ENCODE assay signal across 1 fruit fly cellular context in the genomic region with DNA sequence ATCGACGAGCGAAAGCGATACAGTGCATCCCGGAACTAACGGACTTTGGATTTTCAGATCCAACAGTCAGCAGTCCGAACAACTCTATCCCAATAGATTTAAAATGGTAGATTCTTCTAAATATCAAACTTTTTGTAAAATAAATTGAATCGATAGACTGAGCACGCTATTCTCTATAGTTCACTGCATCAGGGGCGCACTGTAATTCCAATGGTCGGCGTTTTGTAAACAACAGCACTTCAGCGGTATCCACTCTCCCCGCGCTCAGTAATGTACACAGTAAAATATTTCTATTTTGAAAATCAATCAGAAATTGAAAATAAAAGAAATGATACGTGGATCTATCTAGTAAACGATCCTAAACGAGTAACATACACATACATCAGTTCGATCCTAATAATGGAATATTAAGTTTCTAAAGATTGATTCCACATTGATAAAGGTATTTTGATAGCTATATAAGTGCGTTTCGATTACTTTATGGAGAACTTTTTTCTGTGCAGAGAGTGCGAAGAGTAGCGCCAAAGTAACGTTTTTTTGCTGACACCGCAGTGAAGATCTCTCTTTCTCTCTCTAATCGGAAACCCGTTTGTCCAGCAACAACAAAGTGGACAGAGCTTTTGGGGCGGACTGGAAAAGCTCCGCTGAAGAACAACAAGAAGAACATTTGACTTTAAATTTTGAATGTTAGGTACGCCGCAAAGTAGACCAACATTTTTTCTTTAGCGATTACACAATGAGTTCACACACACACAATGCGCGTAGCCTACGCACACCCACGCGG.
TF ChIP-seq lines count a peak whose summit lies in the region.

No protein-coding gene starts in this region.

TF ChIP-seq in whole organism, embryonic, 481 proteins besides CTCF, POLR2A, EP300 and RAD21 (continued from another document and continues in another):
- peak; percentile 66 for TF ChIP-seq CG30431 (GFP tag; optimal IDR thresholded peaks at IDR 0.05; lab: Kevin White, UChicago)
- TF ChIP-seq CG15073 (GFP tag; optimal IDR thresholded peaks at IDR 0.05; lab: Kevin White, UChicago) = no peak
- TF ChIP-seq HLHmδ (GFP tag; optimal IDR thresholded peaks at IDR 0.05; lab: Kevin White, UChicago) = no peak
- TF ChIP-seq Six4 (GFP tag; optimal IDR thresholded peaks at IDR 0.05; lab: Kevin White, UChicago) = peak; percentile 85
- TF ChIP-seq CG2202 (tag; optimal IDR thresholded peaks at IDR 0.05; lab: Kevin White, UChicago) = peak; percentile 26
- TF ChIP-seq CG7786 (GFP tag; optimal IDR thresholded peaks at IDR 0.05; lab: Kevin White, UChicago) = peak; percentile 91
- TF ChIP-seq sisA (GFP tag; IDR thresholded peaks at IDR 0.05; lab: Robert Waterston, UW) = peak; percentile 94
- peak; percentile 78 for TF ChIP-seq CG10959 (GFP tag; IDR thresholded peaks at IDR 0.05; lab: Robert Waterston, UW)
- TF ChIP-seq bigmax (GFP tag; optimal IDR thresholded peaks at IDR 0.05; lab: Kevin White, UChicago) = no peak
- TF ChIP-seq CG13424 (tag; optimal IDR thresholded peaks at IDR 0.05; lab: Kevin White, UChicago) = peak; percentile 85
- TF ChIP-seq br (optimal IDR thresholded peaks at IDR 0.05; lab: Kevin White, UChicago) = no peak
- TF ChIP-seq cas (GFP tag; IDR thresholded peaks at IDR 0.05; lab: Robert Waterston, UW) = peak; percentile 85
- no peak for TF ChIP-seq cad (GFP tag; optimal IDR thresholded peaks at IDR 0.05; lab: Kevin White, UChicago)
- peak; percentile 84 for TF ChIP-seq luna (GFP tag; optimal IDR thresholded peaks at IDR 0.05; lab: Kevin White, UChicago)
- peak; percentile 48 to 90 for TF ChIP-seq Trl (optimal IDR thresholded peaks at IDR 0.05; lab: Kevin White, UChicago)
- TF ChIP-seq Trl (GFP tag; optimal IDR thresholded peaks at IDR 0.05; lab: Kevin White, UChicago) = peak; percentile 96
- TF ChIP-seq CG12155 (GFP tag; optimal IDR thresholded peaks at IDR 0.05; lab: Kevin White, UChicago) = peak; percentile 87
- peak; percentile 88 for TF ChIP-seq CG17328 (GFP tag; IDR thresholded peaks at IDR 0.05; lab: Robert Waterston, UW)
- TF ChIP-seq vnd (GFP tag; IDR thresholded peaks at IDR 0.05; lab: Robert Waterston, UW; ENCODE audit: partially characterized antibody) = no peak
- TF ChIP-seq CG6272 (GFP tag; IDR thresholded peaks at IDR 0.05; lab: Robert Waterston, UW) = peak; percentile 82
- TF ChIP-seq CG11398 (GFP tag; optimal IDR thresholded peaks at IDR 0.05; lab: Kevin White, UChicago) = peak; percentile 81
- peak; percentile 71 for TF ChIP-seq zen (tag; optimal IDR thresholded peaks at IDR 0.05; lab: Kevin White, UChicago)
- TF ChIP-seq crc (GFP tag; optimal IDR thresholded peaks at IDR 0.05; lab: Kevin White, UChicago) = peak; percentile 91
- peak; percentile 91 for TF ChIP-seq CG14667 (GFP tag; IDR thresholded peaks at IDR 0.05; lab: Robert Waterston, UW)
- peak; percentile 76 for TF ChIP-seq D19B (GFP tag; optimal IDR thresholded peaks at IDR 0.05; lab: Kevin White, UChicago)
- peak; percentile 60; the same call in 1 of the 2 replicates for TF ChIP-seq CG4360 (GFP tag; IDR thresholded peaks at IDR 0.05; lab: Robert Waterston, UW)
- peak; percentile 94 for TF ChIP-seq CG13624 (GFP tag; optimal IDR thresholded peaks at IDR 0.05; lab: Kevin White, UChicago)
- TF ChIP-seq CG10654 (GFP tag; optimal IDR thresholded peaks at IDR 0.05; lab: Kevin White, UChicago) = peak; percentile 92
- peak; percentile 64 for TF ChIP-seq CG6654 (GFP tag; optimal IDR thresholded peaks at IDR 0.05; lab: Kevin White, UChicago)
- peak; percentile 80 for TF ChIP-seq CG6683 (GFP tag; optimal IDR thresholded peaks at IDR 0.05; lab: Kevin White, UChicago)
- TF ChIP-seq lilli (GFP tag; optimal IDR thresholded peaks at IDR 0.05; lab: Kevin White, UChicago) = peak; percentile 95
- peak; percentile 90 for TF ChIP-seq CG10147 (GFP tag; optimal IDR thresholded peaks at IDR 0.05; lab: Kevin White, UChicago)
- peak; percentile 99 for TF ChIP-seq grau (tag; optimal IDR thresholded peaks at IDR 0.05; lab: Kevin White, UChicago)
- peak; percentile 93 for TF ChIP-seq gce (GFP tag; IDR thresholded peaks at IDR 0.05; lab: Robert Waterston, UW)
- peak; percentile 56 for TF ChIP-seq CG7987 (GFP tag; optimal IDR thresholded peaks at IDR 0.05; lab: Kevin White, UChicago)
- TF ChIP-seq gro (GFP tag; optimal IDR thresholded peaks at IDR 0.05; lab: Kevin White, UChicago) = peak; percentile 86
- peak; percentile 57 for TF ChIP-seq dan (GFP tag; IDR thresholded peaks at IDR 0.05; lab: Robert Waterston, UW)
- TF ChIP-seq cwo (GFP tag; optimal IDR thresholded peaks at IDR 0.05; lab: Kevin White, UChicago) = peak; percentile 92
- peak; percentile 92 for TF ChIP-seq Hmx (GFP tag; optimal IDR thresholded peaks at IDR 0.05; lab: Kevin White, UChicago)
- TF ChIP-seq CG31441 (GFP tag; IDR thresholded peaks at IDR 0.05; lab: Robert Waterston, UW) = peak; percentile 91
- TF ChIP-seq Taf1 (GFP tag; IDR thresholded peaks at IDR 0.05; lab: Robert Waterston, UW) = peak; percentile 91
- TF ChIP-seq Myb (GFP tag; optimal IDR thresholded peaks at IDR 0.05; lab: Kevin White, UChicago) = peak; percentile 74
- TF ChIP-seq CG3995 (GFP tag; optimal IDR thresholded peaks at IDR 0.05; lab: Kevin White, UChicago) = peak; percentile 75
- TF ChIP-seq CG13296 (GFP tag; optimal IDR thresholded peaks at IDR 0.05; lab: Kevin White, UChicago) = peak; percentile 95
- TF ChIP-seq Ada2b (GFP tag; IDR thresholded peaks at IDR 0.05; lab: Robert Waterston, UW) = peak; percentile 92
- no peak for TF ChIP-seq tna (GFP tag; IDR thresholded peaks at IDR 0.05; lab: Robert Waterston, UW; ENCODE audit: partially characterized antibody)
- peak; percentile 82 for TF ChIP-seq gcm2 (GFP tag; optimal IDR thresholded peaks at IDR 0.05; lab: Kevin White, UChicago)
- TF ChIP-seq CG17359 (tag; optimal IDR thresholded peaks at IDR 0.05; lab: Kevin White, UChicago) = peak; percentile 94
- no peak for TF ChIP-seq bbx (GFP tag; IDR thresholded peaks at IDR 0.05; lab: Robert Waterston, UW; ENCODE audit: partially characterized antibody)
- TF ChIP-seq zfh2 (GFP tag; optimal IDR thresholded peaks at IDR 0.05; lab: Kevin White, UChicago) = peak; percentile 90
- TF ChIP-seq CG30403 (GFP tag; optimal IDR thresholded peaks at IDR 0.05; lab: Kevin White, UChicago) = peak; percentile 92
- no peak for TF ChIP-seq CG9797 (GFP tag; optimal IDR thresholded peaks at IDR 0.05; lab: Kevin White, UChicago)
- peak; percentile 91 for TF ChIP-seq CG14014 (GFP tag; IDR thresholded peaks at IDR 0.05; lab: Robert Waterston, UW)
- TF ChIP-seq sqz (GFP tag; optimal IDR thresholded peaks at IDR 0.05; lab: Kevin White, UChicago) = peak; percentile 97
- no peak for TF ChIP-seq CG2129 (GFP tag; IDR thresholded peaks at IDR 0.05; lab: Robert Waterston, UW; ENCODE audit: partially characterized antibody)
- 0 out of 2 replicates have a peak, but pooled peaks have one; percentile 38 for TF ChIP-seq nerfin-2 (GFP tag; IDR thresholded peaks at IDR 0.05; lab: Robert Waterston, UW; ENCODE audit: partially characterized antibody)
- TF ChIP-seq Elba2 (GFP tag; optimal IDR thresholded peaks at IDR 0.05; lab: Kevin White, UChicago) = no peak
- TF ChIP-seq Blimp-1 (GFP tag; optimal IDR thresholded peaks at IDR 0.05; lab: Kevin White, UChicago) = peak; percentile 91
- TF ChIP-seq ATbp (GFP tag; optimal IDR thresholded peaks at IDR 0.05; lab: Kevin White, UChicago) = peak; percentile 92
- peak; percentile 96 for TF ChIP-seq slbo (GFP tag; IDR thresholded peaks at IDR 0.05; lab: Robert Waterston, UW)
- TF ChIP-seq CG12236 (GFP tag; optimal IDR thresholded peaks at IDR 0.05; lab: Kevin White, UChicago) = peak; percentile 64
- peak; percentile 97 for TF ChIP-seq row (GFP tag; IDR thresholded peaks at IDR 0.05; lab: Robert Waterston, UW)
- TF ChIP-seq tup (GFP tag; optimal IDR thresholded peaks at IDR 0.05; lab: Kevin White, UChicago) = peak; percentile 78
- TF ChIP-seq ro (GFP tag; IDR thresholded peaks at IDR 0.05; lab: Robert Waterston, UW) = peak; percentile 88
- no peak for TF ChIP-seq Opbp (GFP tag; IDR thresholded peaks at IDR 0.05; lab: Robert Waterston, UW; ENCODE audit: partially characterized antibody)
- peak; percentile 71 for TF ChIP-seq mirr (GFP tag; optimal IDR thresholded peaks at IDR 0.05; lab: Kevin White, UChicago)
- peak; percentile 83 to 87 for TF ChIP-seq Hr51 (GFP tag; optimal IDR thresholded peaks at IDR 0.05; lab: Kevin White, UChicago)
- peak; percentile 95 for TF ChIP-seq CG2712 (tag; optimal IDR thresholded peaks at IDR 0.05; lab: Kevin White, UChicago)
- peak; percentile 93 for TF ChIP-seq lmd (GFP tag; IDR thresholded peaks at IDR 0.05; lab: Robert Waterston, UW)
- TF ChIP-seq Oaz (GFP tag; IDR thresholded peaks at IDR 0.05; lab: Robert Waterston, UW) = peak; percentile 78
- peak; percentile 72 for TF ChIP-seq CG6254 (GFP tag; optimal IDR thresholded peaks at IDR 0.05; lab: Kevin White, UChicago)
- peak; percentile 90 to 95 for TF ChIP-seq dpn (GFP tag; optimal IDR thresholded peaks at IDR 0.05; lab: Kevin White, UChicago)
- TF ChIP-seq PHDP (tag; optimal IDR thresholded peaks at IDR 0.05; lab: Kevin White, UChicago) = peak; percentile 90
- peak; percentile 85 for TF ChIP-seq otp (GFP tag; IDR thresholded peaks at IDR 0.05; lab: Robert Waterston, UW)
- TF ChIP-seq Med (GFP tag; lab: Kevin White, UChicago) = peak; percentile 98
- TF ChIP-seq insv (GFP tag; optimal IDR thresholded peaks at IDR 0.05; lab: Kevin White, UChicago) = peak in 1 of 2 experiments; percentile 29
- peak; percentile 95 for TF ChIP-seq Sox100B (GFP tag; optimal IDR thresholded peaks at IDR 0.05; lab: Kevin White, UChicago)
- peak; percentile 85 for TF ChIP-seq CG17385 (GFP tag; optimal IDR thresholded peaks at IDR 0.05; lab: Kevin White, UChicago)
- TF ChIP-seq CG32532 (GFP tag; IDR thresholded peaks at IDR 0.05; lab: Robert Waterston, UW) = peak; percentile 96
- TF ChIP-seq btn (GFP tag; optimal IDR thresholded peaks at IDR 0.05; lab: Kevin White, UChicago) = peak; percentile 90
- peak; percentile 91 for TF ChIP-seq Hmr (GFP tag; optimal IDR thresholded peaks at IDR 0.05; lab: Kevin White, UChicago)
- TF ChIP-seq CG33213 (GFP tag; optimal IDR thresholded peaks at IDR 0.05; lab: Kevin White, UChicago) = peak; percentile 84
- peak; percentile 83 for TF ChIP-seq CG2889 (GFP tag; IDR thresholded peaks at IDR 0.05; lab: Robert Waterston, UW)
- peak in 1 of 3 experiments; percentile 67 for TF ChIP-seq Stat92E (GFP tag; optimal IDR thresholded peaks at IDR 0.05; lab: Kevin White, UChicago)
- TF ChIP-seq Dfd (GFP tag; optimal IDR thresholded peaks at IDR 0.05; lab: Kevin White, UChicago) = peak in 1 of 2 experiments; percentile 23
- TF ChIP-seq wor (GFP tag; IDR thresholded peaks at IDR 0.05; lab: Robert Waterston, UW) = peak; percentile 73
- TF ChIP-seq CG32767 (GFP tag; IDR thresholded peaks at IDR 0.05; lab: Robert Waterston, UW) = peak; percentile 68; the same call in 1 of the 2 replicates
- TF ChIP-seq sim (GFP tag; IDR thresholded peaks at IDR 0.05; lab: Robert Waterston, UW) = peak; percentile 86
- peak; percentile 47 for TF ChIP-seq CG30020 (tag; optimal IDR thresholded peaks at IDR 0.05; lab: Kevin White, UChicago)
- TF ChIP-seq CG9215 (GFP tag; IDR thresholded peaks at IDR 0.05; lab: Robert Waterston, UW) = peak; percentile 92
- peak; percentile 69 for TF ChIP-seq GATAe (GFP tag; conservative IDR thresholded peaks at IDR 0.05; lab: Robert Waterston, UW)
- peak; percentile 83 for TF ChIP-seq Gsc (GFP tag; IDR thresholded peaks at IDR 0.05; lab: Robert Waterston, UW)
- TF ChIP-seq CG32772 (GFP tag; IDR thresholded peaks at IDR 0.05; lab: Robert Waterston, UW) = peak; percentile 94
- TF ChIP-seq H15 (GFP tag; IDR thresholded peaks at IDR 0.05; lab: Robert Waterston, UW) = peak; percentile 91
- TF ChIP-seq p53 (GFP tag; optimal IDR thresholded peaks at IDR 0.05; lab: Kevin White, UChicago) = peak; percentile 48
- TF ChIP-seq sens (GFP tag; lab: Kevin White, UChicago) = peak; percentile 99
- TF ChIP-seq run (tag; optimal IDR thresholded peaks at IDR 0.05; lab: Kevin White, UChicago) = peak; percentile 77
- TF ChIP-seq HLH4C (GFP tag; IDR thresholded peaks at IDR 0.05; lab: Robert Waterston, UW; ENCODE audit: partially characterized antibody) = no peak
- peak; percentile 69 for TF ChIP-seq Mad (GFP tag; optimal IDR thresholded peaks at IDR 0.05; lab: Kevin White, UChicago)
- peak; percentile 92 for TF ChIP-seq Mrtf (GFP tag; IDR thresholded peaks at IDR 0.05; lab: Robert Waterston, UW)
- peak; percentile 81 for TF ChIP-seq Vsx1 (GFP tag; optimal IDR thresholded peaks at IDR 0.05; lab: Kevin White, UChicago)
- peak; percentile 90 for TF ChIP-seq Xbp1 (GFP tag; optimal IDR thresholded peaks at IDR 0.05; lab: Kevin White, UChicago)
- peak; percentile 82 for TF ChIP-seq emc (GFP tag; optimal IDR thresholded peaks at IDR 0.05; lab: Kevin White, UChicago)
- TF ChIP-seq CG7372 (GFP tag; IDR thresholded peaks at IDR 0.05; lab: Robert Waterston, UW) = peak; percentile 86
- TF ChIP-seq CG10543 (GFP tag; optimal IDR thresholded peaks at IDR 0.05; lab: Kevin White, UChicago) = peak; percentile 97
- TF ChIP-seq Dp (GFP tag; optimal IDR thresholded peaks at IDR 0.05; lab: Kevin White, UChicago) = no peak
- TF ChIP-seq pzg (GFP tag; optimal IDR thresholded peaks at IDR 0.05; lab: Kevin White, UChicago) = peak; percentile 9
- TF ChIP-seq Hey (tag; optimal IDR thresholded peaks at IDR 0.05; lab: Kevin White, UChicago) = peak; percentile 31
- no peak for TF ChIP-seq pita (GFP tag; optimal IDR thresholded peaks at IDR 0.05; lab: Kevin White, UChicago)
- no peak for TF ChIP-seq Hr39 (optimal IDR thresholded peaks at IDR 0.05; lab: Kevin White, UChicago)
- TF ChIP-seq Hsf (GFP tag; optimal IDR thresholded peaks at IDR 0.05; lab: Kevin White, UChicago) = peak; percentile 89
- peak; percentile 80 for TF ChIP-seq ab (GFP tag; optimal IDR thresholded peaks at IDR 0.05; lab: Kevin White, UChicago)
- peak; percentile 82 for TF ChIP-seq CG1024 (GFP tag; IDR thresholded peaks at IDR 0.05; lab: Robert Waterston, UW)
- peak; percentile 79 for TF ChIP-seq shn (GFP tag; optimal IDR thresholded peaks at IDR 0.05; lab: Kevin White, UChicago)
- TF ChIP-seq stc (GFP tag; IDR thresholded peaks at IDR 0.05; lab: Robert Waterston, UW) = peak; percentile 92
- TF ChIP-seq Atf6 (GFP tag; IDR thresholded peaks at IDR 0.05; lab: Robert Waterston, UW) = peak; percentile 90
- no peak for TF ChIP-seq pan (optimal IDR thresholded peaks at IDR 0.05; lab: Kevin White, UChicago)
- TF ChIP-seq pan (GFP tag; optimal IDR thresholded peaks at IDR 0.05 in 1 of 2, IDR thresholded peaks at IDR 0.05 in 1 of 2) = peak in 1 of 2 experiments; percentile 94
- no peak; the same call in 1 of the 2 replicates for TF ChIP-seq CG42726 (GFP tag; IDR thresholded peaks at IDR 0.05; lab: Robert Waterston, UW; ENCODE audit: partially characterized antibody)
- peak; percentile 89 for TF ChIP-seq CG4854 (GFP tag; optimal IDR thresholded peaks at IDR 0.05; lab: Kevin White, UChicago)
- TF ChIP-seq Lim3 (GFP tag; IDR thresholded peaks at IDR 0.05; lab: Robert Waterston, UW) = peak; percentile 60; the same call in 1 of the 2 replicates
